Fruit fly (Drosophila melanogaster): ENCODE data around the gene CG17375.
A peak's percentile ranks its signal among the peaks of the same experiment; 100 is the strongest.

The CG17375 gene

DNA sequence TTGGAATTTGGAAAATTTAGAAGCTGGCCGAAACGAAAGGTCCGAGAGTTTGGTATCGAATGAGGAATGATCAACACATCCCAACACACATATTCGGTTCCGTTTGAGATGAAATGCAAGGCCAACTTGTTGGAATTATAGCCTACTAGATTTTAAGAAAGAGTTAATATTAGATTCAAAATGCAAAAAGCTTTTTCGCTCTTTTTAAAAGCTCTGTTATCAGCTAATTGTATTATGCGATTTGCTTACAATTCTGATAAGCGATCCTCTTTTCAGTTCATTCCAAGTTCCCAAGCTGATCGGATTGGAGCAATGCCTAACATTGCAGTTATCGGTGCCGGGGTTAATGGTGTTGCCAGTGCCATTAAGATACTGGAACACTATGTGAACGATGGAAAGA, 2.9 kb downstream of the CG17375 start, which contains the start of the genes CG17377 and Daao2:
CG17377 (minus strand) TSS at position 101 of the 400 bp plus-strand sequence.
Daao2 (plus strand) TSS at position 272 of the 400 bp plus-strand sequence.
- TF ChIP-seq noc (tag; optimal IDR thresholded peaks at IDR 0.05), result no peak

DNA sequence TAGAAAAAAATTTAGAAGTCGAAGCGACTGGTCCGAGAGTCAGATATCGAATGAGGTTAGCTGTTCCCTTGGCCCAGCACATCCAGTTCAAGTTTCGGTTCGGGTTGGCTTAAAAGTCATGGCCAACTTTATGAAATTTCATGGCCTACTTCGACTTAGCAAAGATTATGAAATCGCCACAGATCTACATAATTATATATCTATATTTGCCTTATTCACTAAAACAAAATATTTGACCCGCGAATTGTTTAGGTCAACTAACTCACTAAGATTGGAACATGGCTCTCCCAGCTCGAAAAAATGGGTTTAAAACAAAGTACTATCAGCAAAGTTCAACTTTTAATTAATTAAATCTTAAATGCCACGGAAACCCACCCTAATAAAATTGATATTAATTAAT, 4.8 kb downstream of the CG17375 start, which contains the start of gene CG17376:
CG17376 (minus strand) TSS at position 101 of the 400 bp plus-strand sequence.
- TF ChIP-seq noc (tag; optimal IDR thresholded peaks at IDR 0.05), result no peak

DNA sequence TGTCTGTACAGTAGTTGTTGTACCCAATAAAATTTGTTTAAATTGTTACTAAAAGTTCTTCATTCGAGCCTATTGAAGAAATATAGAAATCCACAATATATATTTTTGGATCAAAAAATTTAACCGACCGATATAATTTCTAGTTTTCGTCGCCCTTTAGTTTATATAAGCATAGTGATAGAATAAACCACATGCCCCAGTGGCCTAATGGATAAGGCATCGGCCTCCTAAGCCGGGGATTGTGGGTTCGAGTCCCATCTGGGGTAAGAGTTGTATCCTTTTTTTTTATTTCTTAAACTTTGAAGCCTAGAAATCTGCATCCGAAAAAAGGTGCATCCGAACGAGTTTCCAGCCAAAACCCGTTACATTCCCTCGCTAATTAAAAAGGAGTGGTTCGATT, 6.0 kb downstream of the CG17375 start:
- TF ChIP-seq noc (tag; optimal IDR thresholded peaks at IDR 0.05), result no peak

- TF ChIP-seq noc (tag; optimal IDR thresholded peaks at IDR 0.05), result no peak
Measured at dm6 chr2L:6798762-6799246, 6.8 kb downstream of the CG17375 start, which contains the start of the genes nrv2 and CG43610. Gene nrv2 (minus strand): TSS chr2L:6798862. Gene CG43610 (plus strand): TSS chr2L:6799196.

DNA sequence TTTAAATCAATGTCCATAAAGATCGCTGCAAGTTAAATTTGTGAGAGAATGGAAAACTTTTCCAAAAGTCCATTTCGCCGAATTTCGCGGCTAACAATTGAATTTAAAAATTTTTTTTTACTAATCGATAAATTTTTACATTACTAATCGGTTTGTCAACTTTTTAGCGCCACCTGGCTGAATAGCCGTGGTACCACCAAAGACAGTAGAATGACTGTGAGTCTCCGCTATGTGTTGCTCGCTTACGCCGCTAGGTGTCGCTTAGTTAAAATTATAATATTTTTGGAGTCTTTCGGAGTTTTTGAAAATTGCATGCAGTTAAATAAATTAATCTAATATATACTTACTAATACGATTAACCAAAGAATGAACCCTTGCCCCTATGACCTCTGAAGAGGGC, 8.2 kb downstream of the CG17375 start:
- TF ChIP-seq noc (tag; optimal IDR thresholded peaks at IDR 0.05), result no peak

DNA sequence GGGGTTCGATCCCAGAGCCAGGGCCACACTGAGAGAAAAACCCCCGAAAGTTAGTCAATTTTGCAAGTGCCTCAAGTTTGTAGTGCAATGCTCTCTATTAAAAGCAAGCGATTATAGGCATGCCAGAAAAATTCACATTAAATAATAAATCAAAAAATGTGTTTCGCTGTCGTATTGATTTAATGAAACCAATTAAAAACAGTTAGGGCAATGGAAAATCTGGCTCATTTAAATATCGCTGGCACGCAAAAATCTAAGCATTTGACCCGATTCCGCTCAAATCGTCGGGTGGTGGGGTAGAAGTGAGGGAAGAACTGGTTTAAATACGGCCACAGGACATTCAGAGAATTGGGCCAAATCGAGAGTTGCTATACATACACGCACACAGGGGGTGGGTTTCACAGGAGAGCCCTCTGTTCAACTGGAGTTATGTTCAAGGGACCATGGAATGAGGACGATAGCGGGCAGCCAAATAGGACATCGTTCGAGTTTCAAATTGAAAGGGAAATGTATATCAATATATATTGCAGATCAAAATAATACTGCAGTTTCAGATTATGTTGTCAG, 10.6 kb downstream of the CG17375 start:
- TF ChIP-seq noc (tag; optimal IDR thresholded peaks at IDR 0.05), result no peak

- TF ChIP-seq noc (tag; optimal IDR thresholded peaks at IDR 0.05), result no peak
Measured at dm6 chr2L:6794418-6794793, 11.2 kb downstream of the CG17375 start.

DNA sequence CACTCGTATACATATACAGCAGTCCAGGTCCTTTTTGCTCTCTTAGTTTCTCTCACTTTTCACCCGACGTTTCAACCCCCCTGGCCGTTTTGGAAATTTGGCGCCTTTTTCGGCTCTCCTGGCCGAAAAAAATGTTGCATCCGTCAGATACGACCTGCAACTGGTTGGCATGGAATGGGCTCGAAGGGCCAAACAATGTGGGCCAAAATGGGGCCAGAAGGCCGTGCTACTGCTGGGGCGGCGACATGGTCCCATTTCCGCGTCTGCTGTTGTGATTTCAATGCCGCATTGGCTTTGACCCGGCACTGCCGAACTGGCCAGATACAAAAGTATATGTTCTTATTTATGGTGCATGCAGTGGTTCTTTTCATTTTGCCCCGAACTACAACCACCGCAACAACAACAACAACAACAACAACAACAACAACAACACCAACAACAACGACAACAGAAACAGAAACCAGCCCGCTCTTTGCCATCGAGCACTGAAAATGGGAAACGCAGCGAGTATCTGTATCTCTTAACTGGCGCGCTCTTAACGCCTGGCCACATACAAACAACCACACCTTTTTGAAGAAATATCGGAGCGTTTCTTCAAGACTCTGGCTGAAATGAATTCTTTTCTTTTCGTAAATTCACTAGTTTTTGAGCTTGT, 11.7 kb downstream of the CG17375 start:
- TF ChIP-seq noc (tag; optimal IDR thresholded peaks at IDR 0.05), result no peak

- TF ChIP-seq noc (tag; optimal IDR thresholded peaks at IDR 0.05), result no peak
Measured at dm6 chr2L:6791845-6792443, 13.6 kb downstream of the CG17375 start.

DNA sequence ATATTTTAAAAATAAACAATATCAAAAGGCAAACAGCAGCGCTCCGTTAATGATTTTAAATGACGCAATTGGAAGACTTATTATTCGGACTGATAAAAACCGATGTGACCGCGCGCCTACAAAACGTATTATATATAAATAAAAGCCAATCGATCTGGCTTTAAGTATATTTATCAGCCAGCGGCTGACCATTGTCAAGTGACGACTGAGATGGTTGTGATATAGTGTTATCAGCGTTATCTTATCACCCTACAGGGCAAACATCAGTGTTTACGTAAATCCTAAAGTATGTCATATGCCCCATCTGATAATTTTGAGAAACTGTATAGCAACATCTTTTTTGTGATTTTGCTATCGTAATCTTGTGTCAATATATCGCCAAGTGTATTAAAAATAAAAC, 16.2 kb downstream of the CG17375 start:
- TF ChIP-seq noc (tag; optimal IDR thresholded peaks at IDR 0.05), result peak; percentile 27

DNA sequence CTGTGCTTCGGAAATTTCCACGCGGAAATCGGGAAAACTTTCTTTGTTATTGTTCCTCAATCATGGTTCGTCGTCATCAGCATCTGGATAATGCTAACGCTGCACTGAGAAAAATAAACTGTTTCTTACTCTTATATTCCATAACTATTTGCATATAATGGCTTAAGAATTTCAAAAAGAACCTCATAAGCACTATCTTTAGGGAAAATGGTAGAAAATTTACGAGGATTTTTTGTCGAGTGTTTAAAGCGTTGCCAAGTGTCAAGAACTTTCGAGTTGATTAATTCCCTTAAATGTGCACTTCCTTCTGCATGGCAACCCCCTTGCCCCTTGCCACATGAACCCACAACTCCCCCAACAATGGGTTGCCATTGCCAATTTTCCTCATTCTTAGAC, 17.6 kb downstream of the CG17375 start:
- no peak for TF ChIP-seq noc (tag; optimal IDR thresholded peaks at IDR 0.05)

- peak; percentile 94 for TF ChIP-seq noc (tag; optimal IDR thresholded peaks at IDR 0.05)
Measured at dm6 chr2L:6787029-6787972, 18.3 kb downstream of the CG17375 start.

DNA sequence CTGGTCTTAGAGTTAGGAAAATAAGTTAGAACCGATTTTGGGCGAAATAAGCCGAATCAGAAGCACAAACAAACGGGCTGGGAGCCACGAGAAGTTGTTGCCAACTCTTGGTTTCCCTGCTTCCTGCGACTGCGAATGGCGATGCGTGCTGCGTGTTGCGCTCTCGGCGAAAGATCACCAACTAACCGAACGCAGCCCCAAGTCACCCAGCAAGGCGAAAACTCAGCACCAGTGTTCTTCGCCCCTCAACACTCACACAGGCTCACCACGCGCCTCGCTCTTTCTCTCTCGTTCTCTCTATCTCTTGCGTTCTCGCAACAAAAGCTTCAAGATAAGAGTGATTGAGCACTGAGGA, 18.9 kb downstream of the CG17375 start, which contains the start of gene nrv1:
nrv1 (minus strand) TSS at position 188 of the 355 bp plus-strand sequence.
- no peak for TF ChIP-seq noc (tag; optimal IDR thresholded peaks at IDR 0.05)

dm6 chr2L:6785583-6785982, 20.0 kb downstream of the CG17375 start:
- TF ChIP-seq noc (tag; optimal IDR thresholded peaks at IDR 0.05), result peak; percentile 29

- no peak for TF ChIP-seq noc (tag; optimal IDR thresholded peaks at IDR 0.05)
Measured at dm6 chr2L:6784235-6784634, 21.4 kb downstream of the CG17375 start.

- TF ChIP-seq noc (tag; optimal IDR thresholded peaks at IDR 0.05), result no peak
Measured at dm6 chr2L:6783395-6783794, 22.2 kb downstream of the CG17375 start.
